Fruit fly (Drosophila melanogaster) whole organism, embryonic: ENCODE results near the gene CG43163.

ENCODE experiments used
- ATbp ChIP-seq: fragments of 200-800 bp; sonication (Bioruptor generic); optimal IDR thresholded peaks from 2 replicates; lab custom pipeline; 2017; ENCODE audit warnings: missing biosample characterization, mild to moderate bottlenecking, missing genetic modification characterization, missing genetic modification reagents
- BEAF-32 ChIP-seq: fragments of 200-800 bp; sonication (Bioruptor generic); optimal IDR thresholded peaks from 3 replicates; lab custom pipeline; 2017; ENCODE audit warnings: missing biosample characterization, missing genetic modification characterization, mild to moderate bottlenecking, moderate library complexity, missing genetic modification reagents
- Bdp1 ChIP-seq: fragments of 200-800 bp; sonication (Bioruptor generic); optimal IDR thresholded peaks from 3 replicates; lab custom pipeline; 2016; ENCODE audit warnings: missing biosample characterization, missing genetic modification characterization
- CG10147 ChIP-seq: fragments of 200-800 bp; sonication (Bioruptor generic); optimal IDR thresholded peaks from 2 replicates; lab custom pipeline; 2019; ENCODE audit warnings: missing biosample characterization, mild to moderate bottlenecking, missing genetic modification characterization, moderate library complexity
- CG10654 ChIP-seq: fragments of 200-800 bp; sonication (Bioruptor generic); optimal IDR thresholded peaks from 2 replicates; lab custom pipeline; 2016; ENCODE audit warnings: missing biosample characterization, missing genetic modification characterization
- CG11560 ChIP-seq: fragments of 200-800 bp; sonication (Bioruptor generic); IDR thresholded peaks from 3 replicates; pipeline ENCODE4 v1.3.6; 2022; ENCODE audit warnings: missing biosample characterization, missing genetic modification characterization
- CG12769 ChIP-seq: fragments of 200-800 bp; sonication (Bioruptor generic); optimal IDR thresholded peaks from 2 replicates; lab custom pipeline; 2019; ENCODE audit warnings: missing biosample characterization, mild to moderate bottlenecking, missing genetic modification characterization, moderate library complexity
- CG13287 ChIP-seq: fragments of 200-800 bp; sonication (Bioruptor generic); IDR thresholded peaks from 2 replicates; pipeline ENCODE4 v1.3.6; 2022; ENCODE audit warnings: missing biosample characterization, missing genetic modification characterization; ENCODE audit not compliant: partially characterized antibody
- CG14014 ChIP-seq: fragments of 200-800 bp; sonication (Bioruptor generic); IDR thresholded peaks from 2 replicates; pipeline ENCODE4 v1.3.6; 2022; ENCODE audit warnings: missing biosample characterization, missing genetic modification characterization
- CG1603 ChIP-seq: fragments of 200-800 bp; sonication (Bioruptor generic); optimal IDR thresholded peaks from 2 replicates; lab custom pipeline; 2019; ENCODE audit warnings: missing biosample characterization, mild to moderate bottlenecking, missing genetic modification characterization, moderate library complexity
- CG17361 ChIP-seq: fragments of 200-800 bp; sonication (Bioruptor generic); IDR thresholded peaks from 3 replicates; pipeline ENCODE4 v1.3.6; 2022; ENCODE audit warnings: missing biosample characterization, missing genetic modification characterization
- CG1832 ChIP-seq: fragments of 200-800 bp; sonication (Bioruptor generic); optimal IDR thresholded peaks from 2 replicates; lab custom pipeline; 2017; ENCODE audit warnings: missing biosample characterization, mild to moderate bottlenecking, missing genetic modification characterization, inconsistent platforms
- CG3281 ChIP-seq: fragments of 200-800 bp; sonication (Bioruptor generic); optimal IDR thresholded peaks from 3 replicates; lab custom pipeline; 2017; ENCODE audit warnings: missing biosample characterization, mild to moderate bottlenecking, missing genetic modification characterization
- CG4404 ChIP-seq: fragments of 200-800 bp; sonication (Bioruptor generic); IDR thresholded peaks from 2 replicates; pipeline ENCODE4 v1.3.6; 2022; ENCODE audit warnings: missing biosample characterization, missing genetic modification characterization
- CG4730 ChIP-seq: fragments of 200-800 bp; sonication (Bioruptor generic); IDR thresholded peaks from 2 replicates; pipeline ENCODE4 v1.3.6; 2022; ENCODE audit warnings: missing biosample characterization, missing genetic modification characterization
- CG6175 ChIP-seq: fragments of 200-800 bp; sonication (Bioruptor generic); IDR thresholded peaks from 3 replicates; pipeline ENCODE4 v1.3.6; 2022; ENCODE audit warnings: missing biosample characterization, missing genetic modification characterization
- CG6254 ChIP-seq: fragments of 200-800 bp; sonication (Bioruptor generic); optimal IDR thresholded peaks from 3 replicates; lab custom pipeline; 2017; ENCODE audit warnings: mild to moderate bottlenecking, missing biosample characterization, missing genetic modification reagents, missing genetic modification characterization
- CG6654 ChIP-seq: fragments of 200-800 bp; sonication (Bioruptor generic); optimal IDR thresholded peaks from 2 replicates; lab custom pipeline; 2017; ENCODE audit warnings: missing biosample characterization, mild to moderate bottlenecking, missing genetic modification characterization
- CG7372 ChIP-seq: fragments of 200-800 bp; sonication (Bioruptor generic); IDR thresholded peaks from 2 replicates; pipeline ENCODE4 v1.3.6; 2022; ENCODE audit warnings: missing biosample characterization, missing genetic modification characterization
- CG7745 ChIP-seq: fragments of 200-800 bp; sonication (Bioruptor generic); optimal IDR thresholded peaks from 2 replicates; lab custom pipeline; 2018; ENCODE audit warnings: missing biosample characterization, mild to moderate bottlenecking, missing genetic modification characterization, moderate library complexity
- CG8388 ChIP-seq: fragments of 200-800 bp; sonication (Bioruptor generic); optimal IDR thresholded peaks from 2 replicates; lab custom pipeline; 2019; ENCODE audit warnings: missing biosample characterization, mild to moderate bottlenecking, missing genetic modification characterization, moderate library complexity
- CG8944 ChIP-seq: fragments of 200-800 bp; sonication (Bioruptor generic); optimal IDR thresholded peaks from 3 replicates; lab custom pipeline; 2016; ENCODE audit warnings: missing biosample characterization, missing genetic modification characterization
- Chrac-16 ChIP-seq: fragments of 200-800 bp; sonication (Bioruptor generic); optimal IDR thresholded peaks from 3 replicates; lab custom pipeline; 2016; ENCODE audit warnings: missing biosample characterization, missing genetic modification characterization
- CoRest ChIP-seq: fragments of 200-800 bp; sonication (Bioruptor generic); optimal IDR thresholded peaks from 3 replicates; lab custom pipeline; 2018; ENCODE audit warnings: missing biosample characterization, mild to moderate bottlenecking, missing genetic modification characterization, moderate library complexity
- Deaf1 ChIP-seq: fragments of 200-800 bp; optimal IDR thresholded peaks from 3 replicates; lab custom pipeline; 2019; ENCODE audit warnings: missing biosample characterization, mild to moderate bottlenecking, missing genetic modification characterization, moderate library complexity
- Doc2 ChIP-seq: fragments of 200-800 bp; sonication (Bioruptor generic); IDR thresholded peaks from 2 replicates; pipeline ENCODE4 v1.3.6; 2022; ENCODE audit warnings: missing biosample characterization, missing genetic modification characterization
- Fer1 ChIP-seq: fragments of 200-800 bp; sonication (Bioruptor generic); optimal IDR thresholded peaks from 2 replicates; lab custom pipeline; 2017; ENCODE audit warnings: missing biosample characterization, mild to moderate bottlenecking, missing genetic modification characterization
- Hey ChIP-seq: fragments of 200-800 bp; sonication (Bioruptor generic); optimal IDR thresholded peaks from 3 replicates; lab custom pipeline; 2018; ENCODE audit warnings: missing biosample characterization, mild to moderate bottlenecking, missing genetic modification characterization
- HmgZ ChIP-seq: fragments of 200-800 bp; sonication (Bioruptor generic); optimal IDR thresholded peaks from 2 replicates; lab custom pipeline; 2018; ENCODE audit warnings: missing biosample characterization, mild to moderate bottlenecking, missing genetic modification characterization
- Hsf ChIP-seq: fragments of 200-800 bp; sonication (Bioruptor generic); optimal IDR thresholded peaks from 3 replicates; lab custom pipeline; 2016; ENCODE audit warnings: missing biosample characterization, missing genetic modification characterization
- Mad ChIP-seq: fragments of 200-800 bp; sonication (Bioruptor generic); optimal IDR thresholded peaks from 2 replicates; lab custom pipeline; 2016; ENCODE audit warnings: missing biosample characterization, missing genetic modification characterization
- Myb ChIP-seq: fragments of 200-800 bp; sonication (Bioruptor generic); optimal IDR thresholded peaks from 2 replicates; lab custom pipeline; 2016; ENCODE audit warnings: missing biosample characterization, missing genetic modification characterization
- NC2α ChIP-seq: fragments of 200-800 bp; sonication (Bioruptor generic); optimal IDR thresholded peaks from 2 replicates; lab custom pipeline; 2016; ENCODE audit warnings: missing biosample characterization, missing genetic modification characterization
- Oli ChIP-seq: fragments of 200-800 bp; sonication (Bioruptor generic); optimal IDR thresholded peaks from 2 replicates; lab custom pipeline; 2018; ENCODE audit warnings: missing biosample characterization, mild to moderate bottlenecking, missing genetic modification characterization, moderate library complexity
- TFAM ChIP-seq: fragments of 200-800 bp; sonication (Bioruptor generic); optimal IDR thresholded peaks from 2 replicates; lab custom pipeline; 2017; ENCODE audit warnings: missing biosample characterization, missing genetic modification characterization, inconsistent platforms
- Xrp1 ChIP-seq: fragments of 200-800 bp; sonication (Bioruptor generic); IDR thresholded peaks from 2 replicates; pipeline ENCODE4 v1.3.6; 2022; ENCODE audit warnings: missing biosample characterization, missing genetic modification characterization
- abd-A ChIP-seq: fragments of 200-800 bp; sonication (Bioruptor generic); optimal IDR thresholded peaks from 3 replicates; lab custom pipeline; 2019; ENCODE audit warnings: missing biosample characterization, mild to moderate bottlenecking, missing genetic modification characterization, moderate library complexity
- ac ChIP-seq: fragments of 200-800 bp; sonication (Bioruptor generic); optimal IDR thresholded peaks from 3 replicates; lab custom pipeline; 2017; ENCODE audit warnings: missing biosample characterization, mild to moderate bottlenecking, missing genetic modification characterization
- ase ChIP-seq: fragments of 200-800 bp; sonication (Bioruptor generic); IDR thresholded peaks from 3 replicates; pipeline ENCODE4 v1.3.6; 2022; ENCODE audit warnings: missing biosample characterization, missing genetic modification characterization
- ato ChIP-seq: fragments of 200-800 bp; sonication (Bioruptor generic); IDR thresholded peaks from 2 replicates; pipeline ENCODE4 v1.3.6; 2022; ENCODE audit warnings: missing biosample characterization, missing genetic modification characterization; ENCODE audit not compliant: partially characterized antibody
- bab2 ChIP-seq: fragments of 200-800 bp; sonication (Bioruptor generic); optimal IDR thresholded peaks from 2 replicates; lab custom pipeline; 2016; ENCODE audit warnings: missing biosample characterization, missing genetic modification characterization
- caup ChIP-seq: fragments of 200-800 bp; sonication (Bioruptor generic); optimal IDR thresholded peaks from 3 replicates; lab custom pipeline; 2017; ENCODE audit warnings: missing biosample characterization, mild to moderate bottlenecking, missing genetic modification characterization, moderate library complexity; ENCODE audit not compliant: severe bottlenecking
- cwo ChIP-seq: fragments of 200-800 bp; sonication (Bioruptor generic); optimal IDR thresholded peaks from 3 replicates; lab custom pipeline; 2017; ENCODE audit warnings: missing biosample characterization, missing genetic modification characterization, mild to moderate bottlenecking, moderate library complexity, missing genetic modification reagents
- dimm ChIP-seq: fragments of 200-800 bp; sonication (Bioruptor generic); IDR thresholded peaks from 2 replicates; pipeline ENCODE4 v1.3.6; 2022; ENCODE audit warnings: missing biosample characterization, missing genetic modification characterization
- dmrt11E ChIP-seq: fragments of 200-800 bp; sonication (Bioruptor generic); optimal IDR thresholded peaks from 3 replicates; lab custom pipeline; 2018; ENCODE audit warnings: missing biosample characterization, mild to moderate bottlenecking, missing genetic modification characterization, moderate library complexity
- ewg ChIP-seq: fragments of 200-800 bp; sonication (Bioruptor generic); optimal IDR thresholded peaks from 3 replicates; lab custom pipeline; 2017; ENCODE audit warnings: mild to moderate bottlenecking, missing biosample characterization, missing genetic modification reagents, missing genetic modification characterization
- hbn ChIP-seq: fragments of 200-800 bp; sonication (Bioruptor generic); IDR thresholded peaks from 2 replicates; pipeline ENCODE4 v1.3.6; 2022; ENCODE audit warnings: missing biosample characterization, missing genetic modification characterization; ENCODE audit not compliant: partially characterized antibody
- maf-S ChIP-seq: fragments of 200-800 bp; sonication (Bioruptor generic); optimal IDR thresholded peaks from 2 replicates; lab custom pipeline; 2016; ENCODE audit warnings: missing biosample characterization, missing genetic modification characterization
- tup ChIP-seq: fragments of 200-800 bp; sonication (Bioruptor generic); optimal IDR thresholded peaks from 2 replicates; lab custom pipeline; 2016; ENCODE audit warnings: missing biosample characterization, mild to moderate bottlenecking, missing genetic modification characterization, moderate library complexity
- unpg ChIP-seq: fragments of 200-800 bp; sonication (Bioruptor generic); optimal IDR thresholded peaks from 3 replicates; lab custom pipeline; 2018; ENCODE audit warnings: missing biosample characterization, mild to moderate bottlenecking, missing genetic modification characterization, moderate library complexity
- zf30C ChIP-seq: fragments of 200-800 bp; sonication (Bioruptor generic); optimal IDR thresholded peaks from 3 replicates; lab custom pipeline; 2018; ENCODE audit warnings: missing biosample characterization, mild to moderate bottlenecking, missing genetic modification characterization

The CG43163 gene

DNA sequence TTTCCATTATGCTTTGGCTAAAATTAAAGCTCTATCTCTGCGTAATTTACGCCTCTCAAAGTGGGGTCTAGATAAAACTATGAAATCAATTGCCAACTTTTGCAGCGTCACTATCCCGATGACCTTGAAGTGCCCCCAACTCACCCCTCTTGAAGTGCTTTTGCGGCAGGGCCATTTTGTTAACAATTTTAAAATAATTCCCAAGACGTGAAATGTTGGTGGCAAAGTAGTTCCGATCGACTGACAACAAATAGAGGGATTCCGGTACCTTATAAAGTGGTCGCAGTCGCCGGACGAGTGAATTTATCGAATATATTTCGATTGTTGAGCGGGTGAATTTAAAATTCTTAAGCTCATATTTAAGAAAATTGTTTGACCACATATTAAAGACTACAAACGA, 16.3 kb upstream of the CG43163 start, which contains the start of gene GstO2 (continued):
- TF ChIP-seq bab2 (GFP tag; lab: Kevin White, UChicago) (no peak), CG4730 (GFP tag; lab: Robert Waterston, UW) (no peak), caup (GFP tag; lab: Kevin White, UChicago) (no peak), Xrp1 (GFP tag; lab: Robert Waterston, UW) (no peak), HmgZ (no peak), CG11560 (peak; percentile 96), dmrt11E (tag; lab: Kevin White, UChicago) (no peak), CG13287 (GFP tag; lab: Robert Waterston, UW) (peak; percentile 68), cwo (GFP tag; lab: Kevin White, UChicago) (no peak), ac (GFP tag; lab: Kevin White, UChicago) (no peak), CG10654 (GFP tag; lab: Kevin White, UChicago) (no peak), BEAF-32 (GFP tag; lab: Kevin White, UChicago) (peak; percentile 44), Myb (GFP tag; lab: Kevin White, UChicago) (no peak), CG1832 (GFP tag; lab: Kevin White, UChicago) (no peak), Bdp1 (GFP tag; lab: Kevin White, UChicago) (no peak), CG6254 (no peak), maf-S (GFP tag; lab: Kevin White, UChicago) (no peak), Hey (no peak), TFAM (GFP tag; lab: Kevin White, UChicago) (no peak), CG10147 (GFP tag; lab: Kevin White, UChicago) (no peak), zf30C (GFP tag; lab: Kevin White, UChicago) (no peak), Chrac-16 (no peak), tup (GFP tag; lab: Kevin White, UChicago) (no peak), CG1603 (tag; lab: Kevin White, UChicago) (peak; percentile 25), dimm (GFP tag; lab: Robert Waterston, UW) (no peak), Doc2 (GFP tag; lab: Robert Waterston, UW) (no peak), NC2α (no peak), CG17361 (GFP tag; lab: Robert Waterston, UW) (no peak), Oli (tag; lab: Kevin White, UChicago) (no peak), Deaf1 (tag; lab: Kevin White, UChicago) (no peak), abd-A (no peak), ATbp (no peak), CG7372 (GFP tag; lab: Robert Waterston, UW) (no peak), unpg (GFP tag; lab: Kevin White, UChicago) (no peak), CoRest (no peak), CG6654 (GFP tag; lab: Kevin White, UChicago) (no peak), Hsf (GFP tag; lab: Kevin White, UChicago) (no peak), ato (GFP tag; lab: Robert Waterston, UW) (no peak), hbn (GFP tag; lab: Robert Waterston, UW) (peak; percentile 46; the same call in 1 of the 2 replicates), ase (GFP tag; lab: Robert Waterston, UW) (no peak), Mad (GFP tag; lab: Kevin White, UChicago) (no peak), CG12769 (tag; lab: Kevin White, UChicago) (no peak), CG7745 (tag; lab: Kevin White, UChicago) (no peak), CG8944 (no peak), CG4404 (no peak), Fer1 (GFP tag; lab: Kevin White, UChicago) (peak; percentile 17), CG8388 (GFP tag; lab: Kevin White, UChicago) (no peak), CG3281 (GFP tag; lab: Kevin White, UChicago) (no peak), CG6175 (GFP tag; lab: Robert Waterston, UW) (no peak), CG14014 (GFP tag; lab: Robert Waterston, UW) (no peak), ewg (no peak)
